Worm (Caenorhabditis elegans): Measurements from ENCODE around the gene C10A4.3.

DNA sequence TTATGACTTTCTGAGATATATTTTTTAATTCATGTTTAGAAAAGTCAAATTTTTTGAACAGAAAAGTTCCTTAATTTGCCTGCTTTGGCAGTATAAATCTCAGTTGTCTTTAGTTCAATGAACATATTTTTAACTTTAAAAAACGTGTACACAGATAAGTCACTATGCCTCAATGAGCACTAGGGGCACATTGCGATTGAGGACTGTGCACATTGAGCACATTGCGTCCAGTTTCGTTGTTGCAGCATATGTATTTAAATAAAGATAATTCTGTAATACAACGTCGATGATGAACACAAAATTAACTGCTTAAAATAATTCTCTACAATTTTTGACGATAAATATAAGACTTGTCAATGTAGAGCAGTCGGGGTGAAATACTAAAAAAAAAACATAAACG, 2.3 kb downstream of the C10A4.3 start:
- no peak for TF ChIP-seq hmbx-1 (tag; optimal IDR thresholded peaks at IDR 0.05)
- no peak for TF ChIP-seq ceh-13 (GFP tag; optimal IDR thresholded peaks at IDR 0.05)
- TF ChIP-seq flt-1 (GFP tag; IDR thresholded peaks at IDR 0.05): no peak
- no peak for TF ChIP-seq ama-1 (optimal IDR thresholded peaks at IDR 0.05)
- TF ChIP-seq ets-7 (tag; optimal IDR thresholded peaks at IDR 0.05): no peak
- no peak for TF ChIP-seq ceh-36 (tag; optimal IDR thresholded peaks at IDR 0.05)
- no peak for TF ChIP-seq tbx-11 (GFP tag; IDR thresholded peaks at IDR 0.05)
